Fruit fly (Drosophila melanogaster) whole organism, wandering third instar larva: Measurements from ENCODE around the gene Tsp66A.

Experiments
- Abd-B ChIP-seq: fragments of >200 bp; optimal IDR thresholded peaks from 2 replicates; lab custom pipeline; 2017; ENCODE audit warnings: missing biosample characterization, missing genetic modification characterization
- CG32264 ChIP-seq: fragments of 200-800 bp; sonication (Bioruptor generic); optimal IDR thresholded peaks from 2 replicates; lab custom pipeline; 2016; ENCODE audit warnings: missing biosample characterization, missing genetic modification characterization
- Hr83 ChIP-seq: fragments of 200-300 bp; sonication (Bioruptor generic); optimal IDR thresholded peaks from 2 replicates; lab custom pipeline; 2016; ENCODE audit warnings: missing biosample characterization, mild to moderate bottlenecking, missing genetic modification characterization, moderate library complexity; ENCODE audit not compliant: poor library complexity, severe bottlenecking
- Jra ChIP-seq: sonication (Bioruptor generic); optimal IDR thresholded peaks from 2 replicates; lab custom pipeline; 2016; ENCODE audit warnings: missing biosample characterization, missing genetic modification characterization
- br ChIP-seq: fragments of 200-800 bp; sonication (Bioruptor generic); optimal IDR thresholded peaks from 2 replicates; lab custom pipeline; 2016; ENCODE audit warnings: missing biosample characterization, missing genetic modification characterization
- dl ChIP-seq, 2 experiments: fragments of 175-275, 200-275 bp in 1 of 2; fragments of 200-275 bp in 1 of 2; sonication (Bioruptor generic); optimal IDR thresholded peaks; lab custom pipeline; 2018; ENCODE audit warnings: mild to moderate bottlenecking in 2 of 2, missing biosample characterization in 2 of 2, missing genetic modification characterization in 2 of 2, moderate library complexity in 2 of 2; ENCODE audit not compliant: partially characterized antibody in 2 of 2, insufficient read depth in 1 of 2
- jim ChIP-seq: fragments of 175-275, 200-325 bp; sonication (Bioruptor generic); optimal IDR thresholded peaks from 2 replicates; lab custom pipeline; 2016; ENCODE audit warnings: missing biosample characterization, mild to moderate bottlenecking, missing genetic modification characterization
- lola ChIP-seq: fragments of >200 bp; optimal IDR thresholded peaks from 2 replicates; lab custom pipeline; 2017; ENCODE audit warnings: missing biosample characterization, missing genetic modification characterization
- pan ChIP-seq: fragments of >200 bp; optimal IDR thresholded peaks from 2 replicates; lab custom pipeline; 2017
- sv ChIP-seq: fragments of 200-800 bp; sonication (Bioruptor generic); optimal IDR thresholded peaks from 3 replicates; lab custom pipeline; 2016; ENCODE audit warnings: missing biosample characterization, missing genetic modification characterization

DNA sequence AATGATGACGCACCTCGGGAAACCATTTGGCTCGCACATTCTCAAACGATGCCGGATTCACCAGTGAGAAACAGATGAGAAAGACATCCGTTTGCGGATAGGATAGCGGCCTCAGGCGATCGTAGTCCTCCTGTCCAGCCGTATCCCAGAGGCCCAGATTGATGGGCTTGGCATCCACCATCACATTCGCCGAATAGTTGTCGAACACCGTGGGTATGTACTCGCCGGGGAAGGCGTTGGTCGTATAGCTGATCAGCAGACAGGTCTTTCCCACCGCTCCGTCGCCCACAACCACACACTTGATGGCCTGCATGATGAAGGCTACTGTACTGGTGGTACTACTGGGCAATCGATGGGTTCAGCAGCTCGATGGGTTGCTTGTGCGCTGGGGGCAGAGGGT lies 31.1 kb upstream of the Tsp66A start:
- no peak for TF ChIP-seq Jra
- TF ChIP-seq pan (lab: Kevin White, UChicago) = no peak
- no peak for TF ChIP-seq lola (GFP tag; lab: Kevin White, UChicago)
- no peak for TF ChIP-seq sv
- TF ChIP-seq CG32264 (GFP tag; lab: Kevin White, UChicago) = no peak
- no peak for TF ChIP-seq Abd-B
- no peak for TF ChIP-seq jim
- no peak for TF ChIP-seq Hr83
- TF ChIP-seq br (GFP tag; lab: Kevin White, UChicago) = no peak
- TF ChIP-seq dl (GFP tag; optimal IDR thresholded peaks at IDR 0.05; lab: Kevin White, UChicago; ENCODE audit: insufficient read depth in 1 of 2, partially characterized antibody in 2 of 2) = no peak
